Worm (Caenorhabditis elegans) whole organism, early embryonic: ENCODE results near the gene cpna-2.

Source experiments
- ama-1 ChIP-seq: fragments of 150-350 bp; optimal IDR thresholded peaks from 2 replicates; lab custom pipeline; 2014
- flt-1 ChIP-seq: fragments of 200-800 bp; sonication (Bioruptor generic); IDR thresholded peaks from 2 replicates; pipeline ENCODE4 v1.3.6; 2022; ENCODE audit warnings: missing genetic modification characterization, missing compliant biosample characterization
- hnd-1 ChIP-seq: sonication (generic microtip); optimal IDR thresholded peaks from 2 replicates; lab custom pipeline; 2016; ENCODE audit warnings: missing genetic modification characterization, missing compliant biosample characterization
- pes-1 ChIP-seq: fragments of 200-800 bp; sonication (Bioruptor generic); IDR thresholded peaks from 2 replicates; pipeline ENCODE4 v1.3.6; 2022; ENCODE audit warnings: missing genetic modification reagents, missing genetic modification characterization, missing compliant biosample characterization
- scrt-1 ChIP-seq: fragments of 200-800 bp; sonication (Bioruptor generic); IDR thresholded peaks from 2 replicates; pipeline ENCODE4 v1.3.6; 2022; ENCODE audit warnings: missing genetic modification characterization, missing compliant biosample characterization
- tbx-11 ChIP-seq: fragments of 200-800 bp; sonication (Bioruptor generic); IDR thresholded peaks from 2 replicates; pipeline ENCODE4 v1.3.6; 2022; ENCODE audit warnings: missing genetic modification characterization, missing compliant biosample characterization

- TF ChIP-seq ama-1 (lab: Kevin White, UChicago) (no peak), scrt-1 (GFP tag; lab: Robert Waterston, UW) (no peak), flt-1 (no peak), pes-1 (GFP tag; lab: Robert Waterston, UW) (no peak), tbx-11 (GFP tag; lab: Robert Waterston, UW) (no peak), hnd-1 (tag; lab: Kevin White, UChicago) (no peak)
Observed at ce11 chrII:7761440-7761839, 36.7 kb downstream of the cpna-2 start, which contains the start of gene B0228.8.
